Worm (Caenorhabditis elegans): ENCODE measurements around the gene fbxa-51.

The fbxa-51 gene

DNA sequence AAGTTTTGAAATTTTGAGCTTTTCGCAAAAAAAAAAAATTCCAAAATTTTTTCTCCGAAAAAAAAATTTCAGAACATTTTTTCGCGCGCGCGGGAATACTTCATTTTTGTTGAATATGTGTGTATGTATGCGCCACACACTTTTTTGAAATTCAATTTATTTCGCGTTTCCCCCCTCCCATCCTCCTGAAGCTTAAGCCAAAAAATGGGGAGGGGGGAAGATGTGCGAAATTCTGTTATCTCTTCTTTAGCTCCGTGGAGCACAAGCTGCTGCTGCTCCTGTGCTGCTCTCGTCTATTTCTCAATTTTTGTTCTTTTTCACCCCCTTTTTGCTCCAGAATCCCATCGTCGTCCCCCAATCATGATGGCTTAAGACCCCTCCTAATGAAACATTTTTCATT lies 27.5 kb downstream of the fbxa-51 start:
- TF ChIP-seq ces-1 (GFP tag; optimal IDR thresholded peaks at IDR 0.05), result peak; percentile 83
- no peak for TF ChIP-seq sptf-1 (tag; optimal IDR thresholded peaks at IDR 0.05)

DNA sequence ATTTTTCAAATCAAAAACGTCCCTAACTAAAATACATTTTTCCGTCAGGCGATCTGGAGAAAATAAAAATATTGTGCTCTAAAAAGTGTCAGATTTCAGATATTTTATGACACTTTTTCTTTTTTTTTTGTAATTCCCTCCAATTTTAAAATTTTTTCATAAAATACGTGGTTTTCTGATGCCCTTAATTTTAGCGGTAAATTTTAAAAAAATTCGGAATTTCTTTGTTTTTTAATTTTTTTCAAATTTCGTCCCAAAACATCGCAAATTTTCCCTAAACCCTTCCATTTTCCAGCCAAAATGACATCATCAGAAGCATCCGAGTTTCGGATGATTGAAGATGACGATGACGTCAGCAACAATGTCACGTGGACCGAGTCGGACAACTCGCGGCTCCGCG lies 29.5 kb downstream of the fbxa-51 start, which contains the start of gene trp-2:
Gene trp-2, plus strand, starts transcription at position 301 of the 400 bp plus-strand sequence.
- TF ChIP-seq ceh-43 (GFP tag; optimal IDR thresholded peaks at IDR 0.05) (no peak), elt-1 (tag; optimal IDR thresholded peaks at IDR 0.05; ENCODE audit: borderline replicate concordance, insufficient read depth) (no peak), sptf-1 (tag; optimal IDR thresholded peaks at IDR 0.05) (no peak), nhr-2 (tag; optimal IDR thresholded peaks at IDR 0.05) (no peak), cnd-1 (tag; optimal IDR thresholded peaks at IDR 0.05) (no peak)

DNA sequence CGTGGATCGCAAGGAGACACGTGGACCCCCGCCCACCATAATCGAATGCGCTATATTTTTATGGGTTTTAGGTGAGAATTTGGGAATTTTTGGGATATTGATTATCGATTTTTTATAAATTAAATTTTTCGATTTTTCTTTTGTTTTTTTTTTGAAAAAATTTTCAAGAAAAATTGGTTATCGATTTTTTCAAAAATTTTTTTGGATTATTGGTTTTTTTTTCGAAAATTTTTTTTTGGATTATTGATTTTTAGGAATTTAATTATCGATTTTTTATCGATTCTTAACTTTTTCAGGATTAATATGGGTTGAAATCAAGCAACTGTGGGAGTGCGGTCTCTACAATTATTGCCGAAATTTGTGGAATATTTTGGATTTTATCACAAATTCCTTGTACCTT lies 34.5 kb downstream of the fbxa-51 start:
- no peak for TF ChIP-seq ceh-43 (GFP tag; optimal IDR thresholded peaks at IDR 0.05)
- TF ChIP-seq nhr-2 (tag; optimal IDR thresholded peaks at IDR 0.05), result no peak
- no peak for TF ChIP-seq drap-1 (GFP tag; optimal IDR thresholded peaks at IDR 0.05)
- TF ChIP-seq cnd-1 (tag; optimal IDR thresholded peaks at IDR 0.05), result no peak
- TF ChIP-seq elt-3 (tag; optimal IDR thresholded peaks at IDR 0.05), result no peak
- no peak for TF ChIP-seq nhr-76 (tag; optimal IDR thresholded peaks at IDR 0.05)

DNA sequence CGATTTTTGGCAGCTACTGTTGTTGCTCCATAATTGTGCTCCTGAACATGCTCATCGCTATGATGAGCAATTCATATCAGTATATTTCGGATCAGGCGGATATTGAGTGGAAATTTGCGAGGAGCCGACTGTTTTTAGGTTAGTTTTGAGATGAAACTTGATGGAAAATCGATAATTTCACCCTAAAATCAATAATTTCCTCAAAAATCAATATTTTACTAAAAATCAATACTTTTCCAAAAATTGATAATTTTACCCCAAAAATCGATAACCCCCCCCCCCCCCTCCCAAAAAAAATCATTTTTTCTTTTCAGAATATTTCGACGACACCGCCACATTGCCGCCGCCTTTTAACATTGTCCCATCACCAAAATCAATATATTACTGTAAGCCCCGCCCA lies 36.8 kb downstream of the fbxa-51 start:
- TF ChIP-seq zip-8 (tag; optimal IDR thresholded peaks at IDR 0.05) (no peak), elt-1 (tag; optimal IDR thresholded peaks at IDR 0.05; ENCODE audit: borderline replicate concordance, insufficient read depth) (no peak), nhr-76 (tag; optimal IDR thresholded peaks at IDR 0.05) (no peak), ham-2 (GFP tag; optimal IDR thresholded peaks at IDR 0.05) (no peak), unc-62 (GFP tag; optimal IDR thresholded peaks at IDR 0.05) (no peak), blmp-1 (tag; optimal IDR thresholded peaks at IDR 0.05) (no peak), ceh-43 (GFP tag; optimal IDR thresholded peaks at IDR 0.05) (no peak), snpc-4 (tag; optimal IDR thresholded peaks at IDR 0.05) (no peak), mep-1 (tag; optimal IDR thresholded peaks at IDR 0.05) (no peak), ces-1 (GFP tag; optimal IDR thresholded peaks at IDR 0.05) (no peak)

DNA sequence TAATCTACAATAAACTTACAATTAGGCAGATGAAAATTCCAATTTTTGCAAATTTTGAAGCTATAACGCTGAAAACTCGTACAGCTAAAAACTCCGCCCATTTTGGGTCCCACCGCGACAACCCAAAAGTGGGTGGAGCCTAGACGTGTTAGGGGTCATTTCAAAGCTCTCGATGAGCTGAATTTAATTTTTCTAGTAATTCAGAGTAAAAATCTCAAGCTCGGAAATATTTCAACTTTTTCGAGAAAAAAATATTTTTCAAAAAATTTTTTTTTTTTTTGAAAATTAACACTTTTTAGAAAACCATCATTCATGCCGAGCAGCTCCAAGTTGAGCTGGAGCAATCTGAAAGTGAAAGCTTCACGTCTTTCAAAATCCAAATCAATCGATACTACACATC lies 39.2 kb downstream of the fbxa-51 start, which contains the start of gene R06B10.7:
Gene R06B10.7, minus strand, starts transcription at position 101 of the 400 bp plus-strand sequence.
- TF ChIP-seq snpc-4 (tag; optimal IDR thresholded peaks at IDR 0.05) (no peak), hlh-1 (tag; optimal IDR thresholded peaks at IDR 0.05) (no peak), nhr-28 (tag; optimal IDR thresholded peaks at IDR 0.05) (no peak), unc-62 (GFP tag; optimal IDR thresholded peaks at IDR 0.05) (no peak), lin-13 (tag; optimal IDR thresholded peaks at IDR 0.05) (no peak), elt-1 (tag; optimal IDR thresholded peaks at IDR 0.05; ENCODE audit: borderline replicate concordance, insufficient read depth) (no peak), nhr-2 (tag; optimal IDR thresholded peaks at IDR 0.05) (no peak), nhr-237 (tag; optimal IDR thresholded peaks at IDR 0.05) (no peak), M03D4.4 (tag; optimal IDR thresholded peaks at IDR 0.05) (no peak), lsy-2 (tag; optimal IDR thresholded peaks at IDR 0.05) (no peak), drap-1 (GFP tag; optimal IDR thresholded peaks at IDR 0.05) (no peak)

DNA sequence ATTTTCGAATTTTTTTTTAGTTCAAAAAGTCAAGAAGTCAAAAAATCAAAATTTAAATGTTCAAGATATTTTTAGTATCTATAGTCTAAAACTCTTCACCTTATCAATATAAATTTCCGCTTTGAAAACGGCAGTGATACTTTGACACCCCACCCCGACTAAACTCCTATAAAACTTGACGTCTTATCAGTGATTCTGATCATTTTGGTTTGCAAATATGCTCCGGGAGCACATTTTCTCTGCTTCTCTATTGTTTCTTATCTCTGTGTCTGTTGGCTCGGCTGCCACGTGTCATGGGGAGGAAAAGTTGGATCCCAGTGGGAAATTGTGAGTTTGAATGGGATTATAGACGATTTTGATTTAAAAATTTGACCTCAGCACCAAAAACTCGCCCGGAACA lies 40.4 kb downstream of the fbxa-51 start, which contains the start of gene clec-150:
Gene clec-150, plus strand, starts transcription at position 198 of the 400 bp plus-strand sequence.
- TF ChIP-seq elt-1 (tag; optimal IDR thresholded peaks at IDR 0.05; ENCODE audit: borderline replicate concordance, insufficient read depth) (no peak), nhr-237 (tag; optimal IDR thresholded peaks at IDR 0.05) (no peak), unc-120 (tag; optimal IDR thresholded peaks at IDR 0.05; ENCODE audit: poor library complexity, severe bottlenecking) (no peak), M03D4.4 (tag; optimal IDR thresholded peaks at IDR 0.05) (no peak), drap-1 (GFP tag; optimal IDR thresholded peaks at IDR 0.05) (no peak), unc-62 (GFP tag; optimal IDR thresholded peaks at IDR 0.05) (no peak), nhr-12 (tag; optimal IDR thresholded peaks at IDR 0.05) (no peak), cnd-1 (tag; optimal IDR thresholded peaks at IDR 0.05) (no peak), ceh-83 (GFP tag; optimal IDR thresholded peaks at IDR 0.05) (no peak), sptf-1 (tag; optimal IDR thresholded peaks at IDR 0.05) (no peak), ham-2 (GFP tag; optimal IDR thresholded peaks at IDR 0.05) (no peak), unc-39 (tag; optimal IDR thresholded peaks at IDR 0.05) (no peak), hlh-1 (tag; optimal IDR thresholded peaks at IDR 0.05) (no peak), flh-1 (GFP tag; optimal IDR thresholded peaks at IDR 0.05) (no peak), bed-3 (GFP tag; optimal IDR thresholded peaks at IDR 0.05) (no peak), mab-5 (tag; optimal IDR thresholded peaks at IDR 0.05) (no peak), nhr-76 (tag; optimal IDR thresholded peaks at IDR 0.05) (no peak), nhr-28 (tag; optimal IDR thresholded peaks at IDR 0.05) (no peak), zip-8 (tag; optimal IDR thresholded peaks at IDR 0.05) (no peak), ceh-43 (GFP tag; optimal IDR thresholded peaks at IDR 0.05) (no peak)
